Worm (Caenorhabditis elegans) whole organism, L4 larva: Measurements from ENCODE around the gene nkat-1.

Experiments
- D1046.2 ChIP-seq: fragments of 200-800 bp; sonication (Bioruptor generic); IDR thresholded peaks from 2 replicates; pipeline ENCODE4 v1.3.6; 2022; ENCODE audit warnings: missing genetic modification characterization, missing compliant biosample characterization
- F26F4.8 ChIP-seq: fragments of 200-800 bp; sonication (Bioruptor generic); conservative IDR thresholded peaks from 2 replicates; pipeline ENCODE4 v1.3.6; 2022; ENCODE audit warnings: missing genetic modification characterization, missing compliant biosample characterization
- F49E8.2 ChIP-seq: sonication (generic microtip); optimal IDR thresholded peaks from 2 replicates; lab custom pipeline; 2016; ENCODE audit warnings: missing compliant biosample characterization, mild to moderate bottlenecking, missing genetic modification characterization, borderline replicate concordance
- T20F7.1 ChIP-seq: fragments of 200-800 bp; sonication (Bioruptor generic); optimal IDR thresholded peaks from 2 replicates; lab custom pipeline; 2018; ENCODE audit warnings: mild to moderate bottlenecking, missing genetic modification characterization, missing compliant biosample characterization
- Y105C5A.15 ChIP-seq: fragments of 200-800 bp; sonication (Bioruptor generic); IDR thresholded peaks from 2 replicates; pipeline ENCODE4 v1.3.6; 2022; ENCODE audit warnings: missing genetic modification characterization, missing compliant biosample characterization
- Y48G9A.11 ChIP-seq: fragments of 200-800 bp; sonication (Bioruptor generic); IDR thresholded peaks from 2 replicates; pipeline ENCODE4 v1.3.6; 2022; ENCODE audit warnings: missing genetic modification reagents, missing genetic modification characterization, missing compliant biosample characterization
- ZK337.2 ChIP-seq: fragments of 200-800 bp; sonication (Bioruptor generic); IDR thresholded peaks from 2 replicates; pipeline ENCODE4 v1.3.6; 2022; ENCODE audit warnings: missing genetic modification reagents, missing genetic modification characterization, missing compliant biosample characterization
- aly-2 ChIP-seq: sonication (generic microtip); optimal IDR thresholded peaks from 2 replicates; lab custom pipeline; 2018; ENCODE audit warnings: missing biosample characterization, missing genetic modification characterization
- ceh-20 ChIP-seq: fragments of 200-800 bp; sonication (Bioruptor generic); IDR thresholded peaks from 2 replicates; pipeline ENCODE4 v1.3.6; 2022; ENCODE audit warnings: missing genetic modification reagents, missing genetic modification characterization, missing compliant biosample characterization
- ceh-62 ChIP-seq: sonication (generic microtip); optimal IDR thresholded peaks from 2 replicates; lab custom pipeline; 2017; ENCODE audit warnings: missing biosample characterization, missing genetic modification characterization
- ces-1 ChIP-seq: fragments of 150-350 bp; sonication (generic microtip); optimal IDR thresholded peaks from 4 replicates; lab custom pipeline; 2014; ENCODE audit warnings: missing biosample characterization, missing genetic modification reagents, missing genetic modification characterization
- ctbp-1 ChIP-seq: fragments of 200-800 bp; sonication (Bioruptor generic); IDR thresholded peaks from 2 replicates; pipeline ENCODE4 v1.3.6; 2022; ENCODE audit warnings: missing genetic modification reagents, missing genetic modification characterization, missing compliant biosample characterization
- daf-12 ChIP-seq: fragments of 150-350 bp; optimal IDR thresholded peaks from 2 replicates; lab custom pipeline; 2014; ENCODE audit warnings: missing biosample characterization, missing genetic modification reagents, missing genetic modification characterization
- daf-19 ChIP-seq: fragments of 200-800 bp; sonication (Bioruptor generic); conservative IDR thresholded peaks from 2 replicates; pipeline ENCODE4 v1.3.6; 2022; ENCODE audit warnings: missing genetic modification characterization, missing compliant biosample characterization
- daf-8 ChIP-seq: fragments of 200-800 bp; sonication (Bioruptor generic); IDR thresholded peaks from 2 replicates; pipeline ENCODE4 v1.3.6; 2022; ENCODE audit warnings: missing genetic modification characterization, missing compliant biosample characterization
- dmd-8 ChIP-seq: fragments of 200-800 bp; sonication (Bioruptor generic); IDR thresholded peaks from 2 replicates; pipeline ENCODE4 v1.3.6; 2022; ENCODE audit warnings: missing genetic modification characterization, missing compliant biosample characterization
- dmd-9 ChIP-seq: fragments of 200-800 bp; sonication (Bioruptor generic); IDR thresholded peaks from 2 replicates; pipeline ENCODE4 v1.3.6; 2022; ENCODE audit warnings: missing genetic modification reagents, missing genetic modification characterization, missing compliant biosample characterization
- duxl-1 ChIP-seq: sonication (generic microtip); optimal IDR thresholded peaks from 2 replicates; lab custom pipeline; 2016; ENCODE audit warnings: mild to moderate bottlenecking, missing genetic modification characterization, moderate library complexity, missing compliant biosample characterization; ENCODE audit not compliant: poor library complexity
- egl-27 ChIP-seq: sonication (generic microtip); optimal IDR thresholded peaks from 3 replicates; lab custom pipeline; 2017; ENCODE audit warnings: missing biosample characterization, missing genetic modification reagents, missing genetic modification characterization
- egl-43 ChIP-seq: fragments of 200-800 bp; sonication (Bioruptor generic); IDR thresholded peaks from 2 replicates; pipeline ENCODE4 v1.3.6; 2022; ENCODE audit warnings: missing genetic modification reagents, missing genetic modification characterization, missing compliant biosample characterization
- fkh-10 ChIP-seq: fragments of 150-350 bp; optimal IDR thresholded peaks from 2 replicates; lab custom pipeline; 2014; ENCODE audit warnings: missing biosample characterization, missing genetic modification reagents, missing genetic modification characterization
- gei-8 ChIP-seq: fragments of 200-800 bp; sonication (Bioruptor generic); optimal IDR thresholded peaks from 2 replicates; lab custom pipeline; 2018; ENCODE audit warnings: mild to moderate bottlenecking, missing genetic modification characterization, missing compliant biosample characterization
- hlh-11 ChIP-seq: fragments of 200-800 bp; sonication (Bioruptor generic); optimal IDR thresholded peaks from 2 replicates; lab custom pipeline; 2018; ENCODE audit warnings: mild to moderate bottlenecking, missing genetic modification characterization, missing compliant biosample characterization
- hlh-30 ChIP-seq: sonication (generic microtip); optimal IDR thresholded peaks from 2 replicates; lab custom pipeline; 2017; ENCODE audit warnings: antibody characterized with exemption, mild to moderate bottlenecking, missing genetic modification characterization, missing compliant biosample characterization; ENCODE audit not compliant: insufficient read depth
- hmg-1.1 ChIP-seq: fragments of 200-800 bp; sonication (Bioruptor generic); IDR thresholded peaks from 2 replicates; pipeline ENCODE4 v1.3.6; 2022; ENCODE audit warnings: missing genetic modification reagents, missing genetic modification characterization, missing compliant biosample characterization
- lim-7 ChIP-seq: fragments of 200-800 bp; sonication (Bioruptor generic); IDR thresholded peaks from 2 replicates; pipeline ENCODE4 v1.3.6; 2022; ENCODE audit warnings: missing genetic modification characterization, missing compliant biosample characterization
- lin-1 ChIP-seq: fragments of 200-800 bp; sonication (Bioruptor generic); IDR thresholded peaks from 2 replicates; pipeline ENCODE4 v1.3.6; 2022; ENCODE audit warnings: missing genetic modification reagents, missing genetic modification characterization, missing compliant biosample characterization
- lin-13 ChIP-seq: fragments of 150-350 bp; optimal IDR thresholded peaks from 2 replicates; lab custom pipeline; 2014; ENCODE audit warnings: missing biosample characterization, missing genetic modification reagents, missing genetic modification characterization
- lin-15B ChIP-seq: fragments of 150-350 bp; sonication (generic microtip); optimal IDR thresholded peaks from 3 replicates; lab custom pipeline; 2014; ENCODE audit warnings: missing biosample characterization, missing genetic modification characterization
- lin-38 ChIP-seq: fragments of 200-800 bp; sonication (Bioruptor generic); IDR thresholded peaks from 2 replicates; pipeline ENCODE4 v1.3.6; 2022; ENCODE audit warnings: missing genetic modification reagents, missing genetic modification characterization, missing compliant biosample characterization
- mdl-1 ChIP-seq, 2 experiments: fragments of 150-350 bp in 1 of 2; sonication (generic microtip) in 1 of 2; optimal IDR thresholded peaks; 2 replicates each; lab custom pipeline; 2014 to 2017; ENCODE audit warnings: missing biosample characterization in 2 of 2, missing genetic modification characterization in 2 of 2
- mep-1 ChIP-seq: fragments of 150-350 bp; sonication (generic microtip); optimal IDR thresholded peaks from 3 replicates; lab custom pipeline; 2014; ENCODE audit warnings: missing biosample characterization, missing genetic modification characterization
- mes-2 ChIP-seq: sonication (generic microtip); optimal IDR thresholded peaks from 2 replicates; lab custom pipeline; 2016; ENCODE audit warnings: missing genotype, mild to moderate bottlenecking, missing genetic modification characterization, missing compliant biosample characterization; ENCODE audit not compliant: poor library complexity, severe bottlenecking
- nhr-102 ChIP-seq: sonication (generic microtip); optimal IDR thresholded peaks from 2 replicates; lab custom pipeline; 2016; ENCODE audit warnings: mild to moderate bottlenecking, missing genetic modification characterization, moderate library complexity, missing compliant biosample characterization
- nhr-25 ChIP-seq: sonication (generic microtip); optimal IDR thresholded peaks from 2 replicates; lab custom pipeline; 2017; ENCODE audit warnings: missing genetic modification characterization, mild to moderate bottlenecking, missing compliant biosample characterization, antibody characterized with exemption, moderate library complexity, borderline replicate concordance; ENCODE audit not compliant: insufficient read depth
- nhr-28 ChIP-seq: fragments of 150-350 bp; optimal IDR thresholded peaks from 2 replicates; lab custom pipeline; 2014; ENCODE audit warnings: missing biosample characterization, missing genetic modification characterization
- nhr-77 ChIP-seq: fragments of 150-350 bp; optimal IDR thresholded peaks from 2 replicates; lab custom pipeline; 2014; ENCODE audit warnings: missing biosample characterization, missing genetic modification characterization
- pha-4 ChIP-seq, 2 experiments: fragments of 150-350 bp in 1 of 2; fragments of 200-800 bp in 1 of 2; sonication (Bioruptor generic) in 1 of 2; IDR thresholded peaks in 1 of 2; optimal IDR thresholded peaks in 1 of 2; 2 replicates each; pipeline versions ENCODE4 v1.3.6 to Lab custom; 2014 to 2022; ENCODE audit warnings: missing genetic modification characterization in 2 of 2, missing genetic modification reagents in 2 of 2, missing biosample characterization in 1 of 2, missing compliant biosample characterization in 1 of 2
- php-3 ChIP-seq: fragments of 200-800 bp; sonication (Bioruptor generic); IDR thresholded peaks from 2 replicates; pipeline ENCODE4 v1.3.6; 2022; ENCODE audit warnings: missing genetic modification reagents, missing genetic modification characterization, missing compliant biosample characterization
- rbr-2 ChIP-seq: sonication (generic microtip); optimal IDR thresholded peaks from 2 replicates; lab custom pipeline; 2016; ENCODE audit warnings: missing genotype, missing genetic modification characterization, missing compliant biosample characterization
- spr-1 ChIP-seq: sonication (generic microtip); optimal IDR thresholded peaks from 2 replicates; lab custom pipeline; 2016; ENCODE audit warnings: mild to moderate bottlenecking, missing genetic modification characterization, missing compliant biosample characterization
- tra-1 ChIP-seq: fragments of 200-800 bp; sonication (Bioruptor generic); IDR thresholded peaks from 2 replicates; pipeline ENCODE4 v1.3.6; 2022; ENCODE audit warnings: missing genetic modification reagents, missing genetic modification characterization, missing compliant biosample characterization
- unc-130 ChIP-seq: sonication (generic microtip); optimal IDR thresholded peaks from 2 replicates; lab custom pipeline; 2016; ENCODE audit warnings: missing genetic modification reagents, missing genetic modification characterization, missing compliant biosample characterization
- zfp-3 ChIP-seq: fragments of 200-800 bp; sonication (Bioruptor generic); conservative IDR thresholded peaks from 2 replicates; pipeline ENCODE4 v1.3.6; 2022; ENCODE audit warnings: missing genetic modification reagents, missing genetic modification characterization, missing compliant biosample characterization

The nkat-1 gene

DNA sequence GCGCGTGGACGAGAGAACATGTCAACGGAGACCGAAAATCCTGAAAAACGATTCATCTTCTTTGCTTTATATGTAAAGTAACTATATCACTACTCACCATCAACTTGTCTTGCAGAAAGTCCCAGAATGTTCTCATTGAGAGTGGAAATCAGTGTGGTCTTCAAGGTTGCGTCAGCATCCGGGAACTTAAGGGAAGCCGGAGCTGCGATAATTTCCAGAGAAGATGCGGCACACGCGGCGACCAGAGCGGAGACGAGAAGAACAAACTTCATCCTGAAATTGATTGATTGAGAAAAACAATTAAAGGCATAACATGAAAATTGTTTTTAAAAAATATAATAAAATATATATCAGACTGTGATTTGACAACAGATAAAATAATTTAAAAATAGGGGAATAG lies 24.3 kb upstream of the nkat-1 start, which contains the start of gene vha-20 (continued):
- no peak for TF ChIP-seq rbr-2 (tag; lab: Kevin White, UChicago)
- TF ChIP-seq lin-38 (GFP tag; lab: Robert Waterston, UW): peak; percentile 50; the same call in 1 of the 2 replicates
- no peak for TF ChIP-seq ceh-62 (tag; lab: Kevin White, UChicago)
- 0 out of 2 replicates have a peak, but pooled peaks have one; percentile 9 for TF ChIP-seq ctbp-1 (GFP tag; lab: Robert Waterston, UW)
- TF ChIP-seq dmd-9 (GFP tag; lab: Robert Waterston, UW): no peak
- no peak for TF ChIP-seq daf-8 (GFP tag; lab: Robert Waterston, UW)
- TF ChIP-seq egl-43 (GFP tag; lab: Robert Waterston, UW): 0 out of 2 replicates have a peak, but pooled peaks have one; percentile 42
- TF ChIP-seq hmg-1.1: no peak
- no peak for TF ChIP-seq F49E8.2 (tag; lab: Kevin White, UChicago)
- peak; percentile 23 for TF ChIP-seq hlh-11 (tag; lab: Kevin White, UChicago)
- no peak for TF ChIP-seq unc-130
- TF ChIP-seq tra-1: 0 out of 2 replicates have a peak, but pooled peaks have one; percentile 38
- 0 out of 2 replicates have a peak, but pooled peaks have one; percentile 22 for TF ChIP-seq pha-4 (GFP tag; IDR thresholded peaks at IDR 0.05; lab: Robert Waterston, UW)
- TF ChIP-seq pha-4 (tag; optimal IDR thresholded peaks at IDR 0.05; lab: Kevin White, UChicago): no peak
- peak; percentile 63; the same call in 1 of the 2 replicates for TF ChIP-seq Y105C5A.15 (GFP tag; lab: Robert Waterston, UW)

DNA sequence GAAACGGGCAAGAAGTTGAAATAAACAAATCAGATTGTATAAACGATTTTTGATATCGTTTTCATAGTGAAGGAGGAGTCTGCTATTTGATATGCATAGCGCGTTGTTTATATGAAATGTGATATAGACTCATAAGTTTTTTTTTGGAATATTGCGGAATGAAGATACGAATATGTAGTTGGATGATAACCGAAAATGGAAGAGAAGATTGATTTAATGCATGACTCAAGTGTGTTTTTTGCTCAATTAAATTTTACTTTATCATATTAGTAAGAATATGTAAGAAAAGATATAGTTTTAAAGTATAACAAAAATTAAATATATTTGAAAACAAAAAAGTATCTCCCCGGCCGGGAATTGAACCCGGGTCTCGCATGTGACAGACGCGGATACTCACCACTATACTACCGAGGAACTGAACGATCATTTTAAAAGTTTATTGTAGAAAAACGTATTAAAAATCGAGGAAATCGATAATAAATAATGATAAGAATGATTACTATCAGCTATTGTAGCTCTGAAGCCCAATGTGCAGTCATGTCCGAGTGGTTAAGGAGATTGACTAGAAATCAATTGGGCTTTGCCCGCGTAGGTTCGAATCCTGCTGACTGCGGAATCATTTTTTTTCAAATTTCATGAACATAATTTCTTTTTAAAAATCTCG lies 21.9 kb upstream of the nkat-1 start, which contains the start of gene lgc-25:
Gene lgc-25 (minus strand): TSS at position 51 of the 664 bp plus-strand sequence.
- TF ChIP-seq egl-27 (tag; lab: Kevin White, UChicago): no peak
- peak; percentile 62 for TF ChIP-seq ctbp-1 (GFP tag; lab: Robert Waterston, UW)
- 0 out of 2 replicates have a peak, but pooled peaks have one; percentile 44 for TF ChIP-seq dmd-9 (GFP tag; lab: Robert Waterston, UW)
- 0 out of 2 replicates have a peak, but pooled peaks have one; percentile 21 for TF ChIP-seq Y105C5A.15 (GFP tag; lab: Robert Waterston, UW)
- peak; percentile 86 for TF ChIP-seq hlh-30 (tag; lab: Kevin White, UChicago)
- peak; percentile 16; the same call in 1 of the 2 replicates for TF ChIP-seq D1046.2 (GFP tag; lab: Robert Waterston, UW)
- peak; percentile 73 for TF ChIP-seq egl-43 (GFP tag; lab: Robert Waterston, UW)
- peak; percentile 52 for TF ChIP-seq nhr-77 (tag; lab: Kevin White, UChicago)
- peak; percentile 65; the same call in 1 of the 2 replicates for TF ChIP-seq zfp-3 (GFP tag; lab: Robert Waterston, UW)
- TF ChIP-seq hmg-1.1: peak; percentile 28; the same call in 1 of the 2 replicates
- TF ChIP-seq ceh-20: peak; percentile 75
- 0 out of 2 replicates have a peak, but pooled peaks have one; percentile 47 for TF ChIP-seq dmd-8 (GFP tag; lab: Robert Waterston, UW)
- no peak for TF ChIP-seq gei-8 (GFP tag; lab: Kevin White, UChicago)
- peak; percentile 50; the same call in 1 of the 2 replicates for TF ChIP-seq Y48G9A.11 (GFP tag; lab: Robert Waterston, UW)
- peak; percentile 59 for TF ChIP-seq duxl-1 (tag; lab: Kevin White, UChicago)
- no peak for TF ChIP-seq mes-2 (tag; lab: Kevin White, UChicago)
- TF ChIP-seq mep-1 (tag; lab: Kevin White, UChicago): no peak
- peak; percentile 55; the same call in 1 of the 2 replicates for TF ChIP-seq php-3
- no peak for TF ChIP-seq fkh-10
- peak in 1 of 2 experiments; percentile 19 for TF ChIP-seq mdl-1 (tag; optimal IDR thresholded peaks at IDR 0.05; lab: Kevin White, UChicago)
- peak; percentile 62 for TF ChIP-seq nhr-102 (tag; lab: Kevin White, UChicago)
- TF ChIP-seq ces-1: no peak
- TF ChIP-seq lin-13 (GFP tag; lab: Kevin White, UChicago): peak; percentile 17
- peak; percentile 31 for TF ChIP-seq nhr-25 (tag; lab: Kevin White, UChicago)
- no peak for TF ChIP-seq lin-15B (tag; lab: Kevin White, UChicago)
- TF ChIP-seq ZK337.2 (GFP tag; lab: Robert Waterston, UW): 0 out of 2 replicates have a peak, but pooled peaks have one; percentile 39
- peak; percentile 81 for TF ChIP-seq lim-7 (GFP tag; lab: Robert Waterston, UW)
- TF ChIP-seq nhr-28 (tag; lab: Kevin White, UChicago): peak; percentile 7
- peak; percentile 56; the same call in 1 of the 2 replicates for TF ChIP-seq F26F4.8 (GFP tag; lab: Robert Waterston, UW)
- 0 out of 2 replicates have a peak, but pooled peaks have one; percentile 18 for TF ChIP-seq lin-1 (GFP tag; lab: Robert Waterston, UW)
- no peak for TF ChIP-seq daf-19 (GFP tag; lab: Robert Waterston, UW)
- TF ChIP-seq T20F7.1: peak; percentile 53
- TF ChIP-seq tra-1: peak; percentile 28; the same call in 1 of the 2 replicates
- no peak for TF ChIP-seq aly-2 (tag; lab: Kevin White, UChicago)
- no peak for TF ChIP-seq spr-1
- no peak for TF ChIP-seq daf-12 (tag; lab: Kevin White, UChicago)
